Worm (Caenorhabditis elegans) whole organism, mixed stage, embryonic: ENCODE data around the gene noca-1.

Experiments
- blmp-1 ChIP-seq: fragments of 150-350 bp; optimal IDR thresholded peaks from 2 replicates; lab custom pipeline; 2014; ENCODE audit warnings: missing biosample characterization, missing genetic modification characterization
- lin-32 ChIP-seq: fragments of 200-800 bp; sonication (Bioruptor generic); optimal IDR thresholded peaks from 2 replicates; lab custom pipeline; 2018; ENCODE audit warnings: mild to moderate bottlenecking, missing genetic modification characterization, missing compliant biosample characterization
- nhr-237 ChIP-seq: fragments of 150-350 bp; optimal IDR thresholded peaks from 2 replicates; lab custom pipeline; 2014; ENCODE audit warnings: missing biosample characterization, missing genetic modification characterization
- nhr-28 ChIP-seq: fragments of 150-350 bp; optimal IDR thresholded peaks from 2 replicates; lab custom pipeline; 2014; ENCODE audit warnings: missing biosample characterization, missing genetic modification characterization
- nhr-76 ChIP-seq: sonication (generic microtip); optimal IDR thresholded peaks from 2 replicates; lab custom pipeline; 2017; ENCODE audit warnings: missing biosample characterization, missing genetic modification characterization
- unc-39 ChIP-seq: fragments of 150-350 bp; optimal IDR thresholded peaks from 2 replicates; lab custom pipeline; 2014; ENCODE audit warnings: missing biosample characterization, missing genetic modification characterization
- unc-62 ChIP-seq: fragments of 150-350 bp; optimal IDR thresholded peaks from 2 replicates; lab custom pipeline; 2014; ENCODE audit warnings: missing biosample characterization, missing genetic modification reagents, missing genetic modification characterization
- ztf-11 ChIP-seq: fragments of 150-350 bp; optimal IDR thresholded peaks from 2 replicates; lab custom pipeline; 2014; ENCODE audit warnings: missing biosample characterization, missing genetic modification characterization

DNA sequence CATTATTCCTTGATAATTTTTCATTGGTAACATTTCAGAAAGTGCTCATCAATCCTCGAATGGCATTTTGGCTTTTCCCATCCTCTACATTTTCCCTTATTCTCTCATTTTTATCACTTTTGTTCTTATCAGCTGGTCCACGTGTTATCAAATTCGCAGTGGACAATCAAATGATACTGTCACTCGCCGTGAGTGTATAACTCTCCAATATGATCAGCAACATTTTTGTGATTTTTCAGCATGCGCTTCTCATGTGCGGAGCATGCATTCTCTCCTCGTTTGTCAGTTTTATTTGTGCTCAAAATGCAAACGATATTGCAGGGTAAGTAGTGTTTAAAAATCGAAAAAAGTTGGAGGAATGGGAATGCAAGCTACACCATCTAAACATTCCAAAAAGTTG lies 59.9 kb downstream of the noca-1 start:
- TF ChIP-seq nhr-237 (no peak), unc-39 (no peak), nhr-76 (no peak), ztf-11 (no peak), blmp-1 (tag; lab: Kevin White, UChicago) (no peak), nhr-28 (no peak), lin-32 (GFP tag; lab: Kevin White, UChicago) (no peak), unc-62 (no peak)
